Fruit fly (Drosophila melanogaster) whole organism, prepupa: Measurements from ENCODE around the gene Vha100-2.

Experiments
- Blimp-1 ChIP-seq: fragments of 200-800 bp; sonication (Bioruptor generic); optimal IDR thresholded peaks from 3 replicates; lab custom pipeline; 2017; ENCODE audit warnings: missing biosample characterization, missing genetic modification characterization, mild to moderate bottlenecking, moderate library complexity, missing genetic modification reagents
- CG10631 ChIP-seq: fragments of 200-800 bp; sonication (Bioruptor generic); optimal IDR thresholded peaks from 2 replicates; lab custom pipeline; 2016; ENCODE audit warnings: missing biosample characterization, missing genetic modification characterization
- CG10669 ChIP-seq: fragments of 200-800 bp; sonication (Bioruptor generic); optimal IDR thresholded peaks from 3 replicates; lab custom pipeline; 2018; ENCODE audit warnings: missing biosample characterization, mild to moderate bottlenecking, missing genetic modification characterization, moderate library complexity
- CG11294 ChIP-seq: fragments of 200-800 bp; sonication (Bioruptor generic); IDR thresholded peaks from 2 replicates; pipeline ENCODE4 v1.3.6; 2022; ENCODE audit warnings: missing biosample characterization, missing genetic modification characterization
- CG11762 ChIP-seq: fragments of 200-800 bp; sonication (Bioruptor generic); optimal IDR thresholded peaks from 3 replicates; lab custom pipeline; 2016; ENCODE audit warnings: missing biosample characterization, missing genetic modification characterization; ENCODE audit not compliant: insufficient read depth
- CG15336 ChIP-seq: fragments of 200-800 bp; sonication (Bioruptor generic); IDR thresholded peaks from 2 replicates; pipeline ENCODE4 v1.3.6; 2022; ENCODE audit warnings: missing biosample characterization, missing genetic modification characterization
- CG16779 ChIP-seq: fragments of 200-800 bp; sonication (Bioruptor generic); optimal IDR thresholded peaks from 3 replicates; lab custom pipeline; 2017; ENCODE audit warnings: missing biosample characterization, mild to moderate bottlenecking, missing genetic modification characterization
- CG31627 ChIP-seq: fragments of 200-800 bp; sonication (Bioruptor generic); optimal IDR thresholded peaks from 3 replicates; lab custom pipeline; 2016; ENCODE audit warnings: missing biosample characterization, missing genetic modification characterization
- CG32006 ChIP-seq: fragments of 200-800 bp; sonication (Bioruptor generic); optimal IDR thresholded peaks from 3 replicates; lab custom pipeline; 2017; ENCODE audit warnings: missing biosample characterization, mild to moderate bottlenecking, missing genetic modification characterization
- CG3919 ChIP-seq: fragments of 200-800 bp; sonication (Bioruptor generic); optimal IDR thresholded peaks from 3 replicates; lab custom pipeline; 2016; ENCODE audit warnings: missing biosample characterization, missing genetic modification characterization
- CG4318 ChIP-seq: fragments of 200-800 bp; sonication (Bioruptor generic); optimal IDR thresholded peaks from 3 replicates; lab custom pipeline; 2017; ENCODE audit warnings: missing biosample characterization, mild to moderate bottlenecking, missing genetic modification characterization
- CG6163 ChIP-seq: fragments of 200-800 bp; sonication (Bioruptor generic); IDR thresholded peaks from 3 replicates; pipeline ENCODE4 v1.3.6; 2022; ENCODE audit warnings: missing biosample characterization, missing genetic modification characterization
- CG6276 ChIP-seq: fragments of 200-800 bp; sonication (Bioruptor generic); optimal IDR thresholded peaks from 2 replicates; lab custom pipeline; 2017; ENCODE audit warnings: missing biosample characterization, mild to moderate bottlenecking, missing genetic modification characterization
- CG6854 ChIP-seq: fragments of 200-800 bp; sonication (Bioruptor generic); optimal IDR thresholded peaks from 2 replicates; lab custom pipeline; 2017; ENCODE audit warnings: missing biosample characterization, mild to moderate bottlenecking, missing genetic modification characterization
- CG8632 ChIP-seq: fragments of 200-800 bp; sonication (Bioruptor generic); optimal IDR thresholded peaks from 3 replicates; lab custom pipeline; 2016; ENCODE audit warnings: missing biosample characterization, missing genetic modification characterization
- Eip75B ChIP-seq: fragments of 200-800 bp; sonication (Bioruptor generic); optimal IDR thresholded peaks from 3 replicates; lab custom pipeline; 2016; ENCODE audit warnings: missing biosample characterization, missing genetic modification characterization
- Eip78C ChIP-seq: fragments of 200-800 bp; sonication (Bioruptor generic); peaks from one replicate; lab custom pipeline; 2016; ENCODE audit warnings: missing biosample characterization, missing genetic modification characterization
- Eip93F ChIP-seq: fragments of 200-800 bp; sonication (Bioruptor generic); optimal IDR thresholded peaks from 2 replicates; lab custom pipeline; 2016; ENCODE audit warnings: missing biosample characterization, mild to moderate bottlenecking, missing genetic modification characterization
- Ets21C ChIP-seq: fragments of 200-800 bp; sonication (Bioruptor generic); optimal IDR thresholded peaks from 3 replicates; lab custom pipeline; 2016; ENCODE audit warnings: missing biosample characterization, missing genetic modification characterization
- Ets96B ChIP-seq: fragments of 200-800 bp; optimal IDR thresholded peaks from 2 replicates; lab custom pipeline; 2019; ENCODE audit warnings: missing biosample characterization, mild to moderate bottlenecking, missing genetic modification characterization, moderate library complexity
- Gug ChIP-seq: fragments of 200-800 bp; sonication (Bioruptor generic); IDR thresholded peaks from 2 replicates; pipeline ENCODE4 v1.3.6; 2022; ENCODE audit warnings: missing biosample characterization, missing genetic modification characterization
- Hr39 ChIP-seq: fragments of 200-800 bp; sonication (Bioruptor generic); optimal IDR thresholded peaks from 2 replicates; lab custom pipeline; 2016; ENCODE audit warnings: missing biosample characterization, missing genetic modification characterization
- Hr4 ChIP-seq: fragments of 200-800 bp; sonication (Bioruptor generic); optimal IDR thresholded peaks from 3 replicates; lab custom pipeline; 2016; ENCODE audit warnings: missing biosample characterization, missing genetic modification characterization
- Lpt ChIP-seq: fragments of 200-800 bp; sonication (Bioruptor generic); optimal IDR thresholded peaks from 3 replicates; lab custom pipeline; 2016; ENCODE audit warnings: missing biosample characterization, missing genetic modification characterization
- OdsH ChIP-seq: fragments of 200-800 bp; sonication (Bioruptor generic); optimal IDR thresholded peaks from 3 replicates; lab custom pipeline; 2016; ENCODE audit warnings: missing biosample characterization, missing genetic modification characterization
- acj6 ChIP-seq: fragments of 200-800 bp; sonication (Bioruptor generic); optimal IDR thresholded peaks from 3 replicates; lab custom pipeline; 2016; ENCODE audit warnings: missing biosample characterization, missing genetic modification characterization
- cyc ChIP-seq: fragments of 200-800 bp; sonication (Bioruptor generic); optimal IDR thresholded peaks from 3 replicates; lab custom pipeline; 2016; ENCODE audit warnings: missing biosample characterization, missing genetic modification characterization
- dsx ChIP-seq: fragments of 200-800 bp; optimal IDR thresholded peaks from 3 replicates; lab custom pipeline; 2019; ENCODE audit warnings: missing biosample characterization, mild to moderate bottlenecking, missing genetic modification characterization, moderate library complexity; ENCODE audit not compliant: poor library complexity, severe bottlenecking
- eg ChIP-seq: fragments of 200-800 bp; sonication (Bioruptor generic); IDR thresholded peaks from 3 replicates; pipeline ENCODE4 v1.3.6; 2022; ENCODE audit warnings: missing biosample characterization, missing genetic modification characterization
- fd85E ChIP-seq: fragments of 200-800 bp; sonication (Bioruptor generic); optimal IDR thresholded peaks from 3 replicates; lab custom pipeline; 2016; ENCODE audit warnings: missing biosample characterization, missing genetic modification characterization
- lz ChIP-seq: fragments of 200-800 bp; sonication (Bioruptor generic); optimal IDR thresholded peaks from 3 replicates; lab custom pipeline; 2016; ENCODE audit warnings: missing biosample characterization, missing genetic modification characterization
- net ChIP-seq: fragments of 200-800 bp; sonication (Bioruptor generic); optimal IDR thresholded peaks from 3 replicates; lab custom pipeline; 2016; ENCODE audit warnings: missing biosample characterization, missing genetic modification characterization
- salr ChIP-seq, 2 experiments: fragments of 200-800 bp; sonication (Bioruptor generic); optimal IDR thresholded peaks; 3 replicates each; lab custom pipeline; 2016 to 2018; ENCODE audit warnings: missing biosample characterization in 2 of 2, missing genetic modification characterization in 2 of 2, mild to moderate bottlenecking in 1 of 2
- spab ChIP-seq: fragments of 200-800 bp; sonication (Bioruptor generic); optimal IDR thresholded peaks from 2 replicates; lab custom pipeline; 2017; ENCODE audit warnings: missing biosample characterization, mild to moderate bottlenecking, missing genetic modification characterization, missing genetic modification reagents
- ss ChIP-seq, 2 experiments: fragments of 200-800 bp; sonication (Bioruptor generic); optimal IDR thresholded peaks; 2 replicates in 1 of 2; 3 replicates in 1 of 2; lab custom pipeline; 2017 to 2018; ENCODE audit warnings: mild to moderate bottlenecking in 2 of 2, missing biosample characterization in 2 of 2, missing genetic modification characterization in 2 of 2, moderate library complexity in 1 of 2
- svp ChIP-seq: fragments of 200-800 bp; sonication (Bioruptor generic); peaks from one replicate; lab custom pipeline; 2016; ENCODE audit warnings: missing biosample characterization, missing genetic modification characterization
- vri ChIP-seq: fragments of 200-800 bp; sonication (Bioruptor generic); optimal IDR thresholded peaks from 3 replicates; lab custom pipeline; 2016; ENCODE audit warnings: missing biosample characterization, mild to moderate bottlenecking, missing genetic modification characterization

Gene Vha100-2

DNA sequence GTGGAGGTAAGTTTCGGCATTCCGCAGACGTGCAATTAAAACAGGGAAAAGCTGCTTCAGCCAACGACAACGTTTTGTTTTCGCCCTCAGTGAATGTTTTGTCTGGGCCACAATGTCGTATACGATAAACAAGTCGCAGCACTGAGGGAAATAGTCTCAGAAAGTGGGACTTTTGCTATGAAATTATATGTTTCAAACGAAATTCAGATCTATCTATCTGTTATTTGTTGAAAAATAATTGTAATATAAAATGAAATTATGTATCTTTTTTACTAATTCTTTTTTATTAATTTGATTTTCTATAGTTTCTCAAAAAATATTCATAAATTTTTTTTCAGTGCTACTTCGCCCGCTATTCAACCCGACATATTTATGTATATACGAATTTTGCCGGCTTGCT is 5.5 kb downstream of the Vha100-2 start (continued):
- TF ChIP-seq Blimp-1 (GFP tag; lab: Kevin White, UChicago): no peak
- TF ChIP-seq ss (GFP tag; optimal IDR thresholded peaks at IDR 0.05; lab: Kevin White, UChicago): no peak
- peak; percentile 58 for TF ChIP-seq Hr39
- peak; percentile 64 for TF ChIP-seq CG31627 (GFP tag; lab: Kevin White, UChicago)
- TF ChIP-seq CG3919 (GFP tag; lab: Kevin White, UChicago): no peak
- TF ChIP-seq CG6163 (GFP tag; lab: Robert Waterston, UW): peak; percentile 73; the same call in 1 of the 3 replicates
- TF ChIP-seq CG6854 (GFP tag; lab: Kevin White, UChicago): no peak

DNA sequence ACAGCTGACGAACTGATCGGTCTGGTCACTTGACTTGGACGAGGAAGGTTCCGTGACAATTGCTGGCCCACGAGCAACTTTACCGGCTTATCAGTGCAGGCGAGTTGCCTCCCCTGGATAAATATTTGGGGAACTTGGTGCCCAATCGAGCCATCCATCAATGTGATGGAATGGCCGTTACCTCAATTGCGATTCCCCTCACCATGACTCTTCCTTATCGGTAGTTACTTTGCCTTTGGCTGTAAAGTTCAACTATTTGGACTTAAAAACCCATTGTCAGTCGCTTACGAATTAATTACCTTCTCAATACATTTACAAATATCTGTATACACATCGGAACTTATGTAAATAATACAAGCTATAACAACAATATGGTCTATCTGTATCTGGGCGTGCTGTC is 9.2 kb downstream of the Vha100-2 start, which contains the start of gene Vha100-4:
Gene Vha100-4 (minus strand): TSS at position 16 of the 400 bp plus-strand sequence.
- TF ChIP-seq salr (GFP tag; optimal IDR thresholded peaks at IDR 0.05; lab: Kevin White, UChicago): no peak
- no peak for TF ChIP-seq spab (GFP tag; lab: Kevin White, UChicago)
- no peak for TF ChIP-seq CG10669 (GFP tag; lab: Kevin White, UChicago)
- TF ChIP-seq CG32006 (GFP tag; lab: Kevin White, UChicago): no peak
- TF ChIP-seq vri: no peak
- TF ChIP-seq CG6276 (GFP tag; lab: Kevin White, UChicago): no peak
- TF ChIP-seq lz (GFP tag; lab: Kevin White, UChicago): no peak
- TF ChIP-seq CG16779 (tag; lab: Kevin White, UChicago): no peak
- TF ChIP-seq Eip93F: no peak
- TF ChIP-seq CG8632 (GFP tag; lab: Kevin White, UChicago): no peak
- no peak for TF ChIP-seq CG11762 (GFP tag; lab: Kevin White, UChicago)
- no peak for TF ChIP-seq fd85E (GFP tag; lab: Kevin White, UChicago)
- no peak for TF ChIP-seq OdsH (GFP tag; lab: Kevin White, UChicago)
- no peak for TF ChIP-seq Eip75B (GFP tag; lab: Kevin White, UChicago)
- no peak for TF ChIP-seq CG6163 (GFP tag; lab: Robert Waterston, UW)
- TF ChIP-seq Hr39: no peak

DNA sequence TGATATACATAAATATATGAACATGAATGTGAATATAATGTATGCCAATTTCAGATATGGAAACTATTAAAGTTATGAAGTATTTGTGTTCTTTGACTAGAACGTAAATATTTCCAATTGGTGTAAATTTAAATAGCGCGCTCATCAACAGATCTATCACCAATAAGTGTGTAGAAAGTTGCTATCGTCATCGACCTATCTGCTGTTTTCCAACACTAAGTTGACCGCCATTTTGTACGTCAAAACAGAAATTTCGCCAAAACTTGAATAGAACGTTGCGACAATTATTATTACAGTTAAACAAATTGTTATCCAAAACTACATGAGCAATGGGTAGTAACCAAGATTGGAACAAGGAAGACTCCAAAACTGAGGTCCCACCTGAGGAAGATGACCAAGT is 13.4 kb downstream of the Vha100-2 start, which contains the start of gene cona:
Gene cona (plus strand): TSS at position 236 of the 400 bp plus-strand sequence.
- TF ChIP-seq fd85E (GFP tag; lab: Kevin White, UChicago): no peak
- TF ChIP-seq CG10631 (GFP tag; lab: Kevin White, UChicago): no peak
- no peak for TF ChIP-seq CG4318 (GFP tag; lab: Kevin White, UChicago)
- no peak for TF ChIP-seq dsx (GFP tag; lab: Kevin White, UChicago)
- no peak for TF ChIP-seq CG11294
- no peak for TF ChIP-seq svp (GFP tag; lab: Kevin White, UChicago)
- no peak for TF ChIP-seq CG6163 (GFP tag; lab: Robert Waterston, UW)
- TF ChIP-seq eg (GFP tag; lab: Robert Waterston, UW): no peak
- no peak for TF ChIP-seq net
- no peak for TF ChIP-seq Lpt (GFP tag; lab: Kevin White, UChicago)
- TF ChIP-seq Ets21C (GFP tag; lab: Kevin White, UChicago): no peak
- TF ChIP-seq Hr4: no peak
- TF ChIP-seq Ets96B (tag; lab: Kevin White, UChicago): no peak
- TF ChIP-seq Eip78C (GFP tag; lab: Kevin White, UChicago): no peak
- TF ChIP-seq cyc: no peak
- no peak for TF ChIP-seq CG31627 (GFP tag; lab: Kevin White, UChicago)
- no peak for TF ChIP-seq CG15336 (GFP tag; lab: Robert Waterston, UW)
- TF ChIP-seq Gug (GFP tag; lab: Robert Waterston, UW): no peak
- no peak for TF ChIP-seq acj6 (GFP tag; lab: Kevin White, UChicago)
